Fruit fly (Drosophila melanogaster) whole organism, embryonic: ENCODE data around the gene CG31098.

Experiments
- Asciz ChIP-seq: fragments of 200-800 bp; sonication (Bioruptor generic); optimal IDR thresholded peaks from 2 replicates; lab custom pipeline; 2017; ENCODE audit warnings: missing biosample characterization, mild to moderate bottlenecking, missing genetic modification characterization, missing genetic modification reagents
- Blimp-1 ChIP-seq: fragments of 200-800 bp; sonication (Bioruptor generic); optimal IDR thresholded peaks from 3 replicates; lab custom pipeline; 2018; ENCODE audit warnings: missing biosample characterization, missing genetic modification characterization, mild to moderate bottlenecking, moderate library complexity, missing genetic modification reagents
- Bteb2 ChIP-seq: fragments of 200-800 bp; sonication (Bioruptor generic); optimal IDR thresholded peaks from 2 replicates; lab custom pipeline; 2016; ENCODE audit warnings: missing biosample characterization, missing genetic modification characterization
- CG10366 ChIP-seq: fragments of 200-800 bp; sonication (Bioruptor generic); IDR thresholded peaks from 2 replicates; pipeline ENCODE4 v1.3.6; 2022; ENCODE audit warnings: missing biosample characterization, missing genetic modification characterization
- CG12104 ChIP-seq: fragments of 200-800 bp; sonication (Bioruptor generic); optimal IDR thresholded peaks from 3 replicates; lab custom pipeline; 2016; ENCODE audit warnings: missing biosample characterization, missing genetic modification characterization
- CG14710 ChIP-seq: fragments of 200-800 bp; sonication (Bioruptor generic); optimal IDR thresholded peaks from 3 replicates; lab custom pipeline; 2019; ENCODE audit warnings: missing biosample characterization, mild to moderate bottlenecking, missing genetic modification characterization, moderate library complexity
- CG15514 ChIP-seq: fragments of 200-800 bp; sonication (Bioruptor generic); optimal IDR thresholded peaks from 3 replicates; lab custom pipeline; 2017; ENCODE audit warnings: missing biosample characterization, missing genetic modification characterization, mild to moderate bottlenecking, moderate library complexity, missing genetic modification reagents
- CG1647 ChIP-seq: fragments of 200-800 bp; sonication (Bioruptor generic); optimal IDR thresholded peaks from 3 replicates; lab custom pipeline; 2016; ENCODE audit warnings: missing biosample characterization, missing genetic modification characterization
- CG17361 ChIP-seq: fragments of 200-800 bp; sonication (Bioruptor generic); IDR thresholded peaks from 3 replicates; pipeline ENCODE4 v1.3.6; 2022; ENCODE audit warnings: missing biosample characterization, missing genetic modification characterization
- CG17612 ChIP-seq: fragments of 200-800 bp; sonication (Bioruptor generic); IDR thresholded peaks from 2 replicates; pipeline ENCODE4 v1.3.6; 2022; ENCODE audit warnings: missing biosample characterization, missing genetic modification characterization
- CG17802 ChIP-seq: fragments of 200-800 bp; sonication (Bioruptor generic); optimal IDR thresholded peaks from 2 replicates; lab custom pipeline; 2018; ENCODE audit warnings: missing biosample characterization, mild to moderate bottlenecking, missing genetic modification characterization, moderate library complexity
- CG17829 ChIP-seq: fragments of 200-800 bp; optimal IDR thresholded peaks from 2 replicates; lab custom pipeline; 2019; ENCODE audit warnings: missing biosample characterization, mild to moderate bottlenecking, missing genetic modification characterization, moderate library complexity
- CG1832 ChIP-seq: fragments of 200-800 bp; sonication (Bioruptor generic); optimal IDR thresholded peaks from 2 replicates; lab custom pipeline; 2017; ENCODE audit warnings: missing biosample characterization, mild to moderate bottlenecking, missing genetic modification characterization, inconsistent platforms
- CG2116 ChIP-seq: fragments of 200-800 bp; sonication (Bioruptor generic); optimal IDR thresholded peaks from 3 replicates; lab custom pipeline; 2018; ENCODE audit warnings: missing biosample characterization, mild to moderate bottlenecking, missing genetic modification characterization
- CG2202 ChIP-seq: fragments of 200-800 bp; sonication (Bioruptor generic); optimal IDR thresholded peaks from 2 replicates; lab custom pipeline; 2018; ENCODE audit warnings: missing biosample characterization, mild to moderate bottlenecking, missing genetic modification characterization
- CG31224 ChIP-seq: fragments of 200-800 bp; sonication (Bioruptor generic); IDR thresholded peaks from 2 replicates; pipeline ENCODE4 v1.3.6; 2022; ENCODE audit warnings: missing biosample characterization, missing genetic modification characterization
- CG31441 ChIP-seq: fragments of 200-800 bp; sonication (Bioruptor generic); IDR thresholded peaks from 2 replicates; pipeline ENCODE4 v1.3.6; 2022; ENCODE audit warnings: missing biosample characterization, missing genetic modification characterization
- CG32532 ChIP-seq: fragments of 200-800 bp; sonication (Bioruptor generic); IDR thresholded peaks from 2 replicates; pipeline ENCODE4 v1.3.6; 2022; ENCODE audit warnings: missing biosample characterization, missing genetic modification characterization
- CG4404 ChIP-seq: fragments of 200-800 bp; sonication (Bioruptor generic); IDR thresholded peaks from 2 replicates; pipeline ENCODE4 v1.3.6; 2022; ENCODE audit warnings: missing biosample characterization, missing genetic modification characterization
- CG4617 ChIP-seq: fragments of 200-800 bp; sonication (Bioruptor generic); optimal IDR thresholded peaks from 3 replicates; lab custom pipeline; 2016; ENCODE audit warnings: missing biosample characterization, missing genetic modification characterization, borderline replicate concordance
- CG6854 ChIP-seq: fragments of 200-800 bp; sonication (Bioruptor generic); optimal IDR thresholded peaks from 3 replicates; lab custom pipeline; 2017; ENCODE audit warnings: missing biosample characterization, mild to moderate bottlenecking, missing genetic modification characterization
- CG7987 ChIP-seq: fragments of 200-800 bp; sonication (Bioruptor generic); optimal IDR thresholded peaks from 2 replicates; lab custom pipeline; 2018; ENCODE audit warnings: missing biosample characterization, mild to moderate bottlenecking, missing genetic modification characterization, moderate library complexity
- CrebB ChIP-seq: fragments of 200-800 bp; sonication (Bioruptor generic); optimal IDR thresholded peaks from 3 replicates; lab custom pipeline; 2018; ENCODE audit warnings: missing biosample characterization, mild to moderate bottlenecking, missing genetic modification characterization
- Dek ChIP-seq: fragments of 200-800 bp; sonication (Bioruptor generic); optimal IDR thresholded peaks from 3 replicates; lab custom pipeline; 2019; ENCODE audit warnings: missing biosample characterization, mild to moderate bottlenecking, missing genetic modification characterization, moderate library complexity
- Dp ChIP-seq: fragments of 200-800 bp; sonication (Bioruptor generic); optimal IDR thresholded peaks from 2 replicates; lab custom pipeline; 2018; ENCODE audit warnings: missing biosample characterization, mild to moderate bottlenecking, missing genetic modification characterization, moderate library complexity
- H15 ChIP-seq: fragments of 200-800 bp; sonication (Bioruptor generic); IDR thresholded peaks from 3 replicates; pipeline ENCODE4 v1.3.6; 2022; ENCODE audit warnings: missing biosample characterization, missing genetic modification characterization
- Hr51 ChIP-seq, 2 experiments: fragments of 200-800 bp; sonication (Bioruptor generic); optimal IDR thresholded peaks; 2 replicates in 1 of 2; 3 replicates in 1 of 2; lab custom pipeline; 2016 to 2018; ENCODE audit warnings: missing biosample characterization in 2 of 2, missing genetic modification characterization in 2 of 2, mild to moderate bottlenecking in 1 of 2, moderate library complexity in 1 of 2
- NfI ChIP-seq: fragments of 200-800 bp; sonication (Bioruptor generic); optimal IDR thresholded peaks from 3 replicates; lab custom pipeline; 2018; ENCODE audit warnings: missing biosample characterization, mild to moderate bottlenecking, missing genetic modification characterization, moderate library complexity
- Oli ChIP-seq: fragments of 200-800 bp; sonication (Bioruptor generic); optimal IDR thresholded peaks from 2 replicates; lab custom pipeline; 2018; ENCODE audit warnings: missing biosample characterization, mild to moderate bottlenecking, missing genetic modification characterization, moderate library complexity
- Sin3A ChIP-seq: fragments of >200 bp; optimal IDR thresholded peaks from 2 replicates; lab custom pipeline; 2018
- Vsx1 ChIP-seq: fragments of 200-800 bp; sonication (Bioruptor generic); optimal IDR thresholded peaks from 2 replicates; lab custom pipeline; 2017; ENCODE audit warnings: missing biosample characterization, mild to moderate bottlenecking, missing genetic modification characterization, missing genetic modification reagents
- Xrp1 ChIP-seq: fragments of 200-800 bp; sonication (Bioruptor generic); IDR thresholded peaks from 2 replicates; pipeline ENCODE4 v1.3.6; 2022; ENCODE audit warnings: missing biosample characterization, missing genetic modification characterization
- ase ChIP-seq: fragments of 200-800 bp; sonication (Bioruptor generic); IDR thresholded peaks from 3 replicates; pipeline ENCODE4 v1.3.6; 2022; ENCODE audit warnings: missing biosample characterization, missing genetic modification characterization
- dati ChIP-seq: fragments of 200-800 bp; sonication (Bioruptor generic); IDR thresholded peaks from 2 replicates; pipeline ENCODE4 v1.3.6; 2022; ENCODE audit warnings: missing biosample characterization, missing genetic modification characterization
- dm ChIP-seq: fragments of 200-800 bp; sonication (Bioruptor generic); optimal IDR thresholded peaks from 3 replicates; lab custom pipeline; 2016; ENCODE audit warnings: missing biosample characterization, missing genetic modification characterization
- dpn ChIP-seq, 2 experiments: fragments of 200-800 bp; sonication (Bioruptor generic); optimal IDR thresholded peaks; 3 replicates each; lab custom pipeline; 2016; ENCODE audit warnings: missing biosample characterization in 2 of 2, missing genetic modification characterization in 2 of 2
- ems ChIP-seq: fragments of 200-800 bp; sonication (Bioruptor generic); optimal IDR thresholded peaks from 3 replicates; lab custom pipeline; 2016; ENCODE audit warnings: missing biosample characterization, missing genetic modification characterization
- en ChIP-seq: fragments of 200-800 bp; sonication (Bioruptor generic); optimal IDR thresholded peaks from 2 replicates; lab custom pipeline; 2016; ENCODE audit warnings: missing biosample characterization, missing genetic modification characterization
- esg ChIP-seq: fragments of 200-800 bp; sonication (Bioruptor generic); conservative IDR thresholded peaks from 2 replicates; pipeline ENCODE4 v1.3.6; 2022; ENCODE audit warnings: missing biosample characterization, missing genetic modification characterization
- exex ChIP-seq: fragments of 200-800 bp; sonication (Bioruptor generic); optimal IDR thresholded peaks from 4 replicates; lab custom pipeline; 2018; ENCODE audit warnings: missing biosample characterization, mild to moderate bottlenecking, missing genetic modification characterization, moderate library complexity
- fd102C ChIP-seq: fragments of 200-800 bp; sonication (Bioruptor generic); optimal IDR thresholded peaks from 2 replicates; lab custom pipeline; 2018; ENCODE audit warnings: missing biosample characterization, mild to moderate bottlenecking, missing genetic modification characterization, moderate library complexity
- ftz-f1 ChIP-seq: fragments of 200-800 bp; sonication (Bioruptor generic); optimal IDR thresholded peaks from 2 replicates; lab custom pipeline; 2016; ENCODE audit warnings: missing biosample characterization, missing genetic modification characterization
- gsb-n ChIP-seq: fragments of 200-800 bp; sonication (Bioruptor generic); optimal IDR thresholded peaks from 3 replicates; lab custom pipeline; 2018; ENCODE audit warnings: missing biosample characterization, mild to moderate bottlenecking, missing genetic modification characterization
- klu ChIP-seq: fragments of 200-800 bp; sonication (Bioruptor generic); IDR thresholded peaks from 2 replicates; pipeline ENCODE4 v1.3.6; 2022; ENCODE audit warnings: missing biosample characterization, missing genetic modification characterization
- pan ChIP-seq, 4 experiments: fragments of >200 bp in 3 of 4; fragments of 200-800 bp in 1 of 4; sonication (Bioruptor generic) in 1 of 4; optimal IDR thresholded peaks in 3 of 4; IDR thresholded peaks in 1 of 4; 2 replicates each; pipeline versions ENCODE4 v1.3.6 to Lab custom; 2017 to 2022; ENCODE audit warnings: missing biosample characterization in 2 of 4, missing genetic modification characterization in 2 of 4, mixed read lengths in 1 of 4
- slbo ChIP-seq: fragments of 200-800 bp; sonication (Bioruptor generic); IDR thresholded peaks from 2 replicates; pipeline ENCODE4 v1.3.6; 2022; ENCODE audit warnings: missing biosample characterization, missing genetic modification characterization
- sob ChIP-seq: fragments of 200-800 bp; sonication (Bioruptor generic); IDR thresholded peaks from 2 replicates; pipeline ENCODE4 v1.3.6; 2022; ENCODE audit warnings: missing biosample characterization, missing genetic modification characterization
- ssp ChIP-seq: fragments of 200-800 bp; sonication (Bioruptor generic); IDR thresholded peaks from 2 replicates; pipeline ENCODE4 v1.3.6; 2022; ENCODE audit warnings: missing biosample characterization, missing genetic modification characterization
- vfl ChIP-seq: fragments of 200-800 bp; sonication (Bioruptor generic); optimal IDR thresholded peaks from 2 replicates; lab custom pipeline; 2016; ENCODE audit warnings: missing biosample characterization, missing genetic modification characterization
- zfh1 ChIP-seq: fragments of 200-800 bp; sonication (Bioruptor generic); IDR thresholded peaks from 3 replicates; pipeline ENCODE4 v1.3.6; 2022; ENCODE audit warnings: missing biosample characterization, missing genetic modification characterization

CG31098 gene

DNA sequence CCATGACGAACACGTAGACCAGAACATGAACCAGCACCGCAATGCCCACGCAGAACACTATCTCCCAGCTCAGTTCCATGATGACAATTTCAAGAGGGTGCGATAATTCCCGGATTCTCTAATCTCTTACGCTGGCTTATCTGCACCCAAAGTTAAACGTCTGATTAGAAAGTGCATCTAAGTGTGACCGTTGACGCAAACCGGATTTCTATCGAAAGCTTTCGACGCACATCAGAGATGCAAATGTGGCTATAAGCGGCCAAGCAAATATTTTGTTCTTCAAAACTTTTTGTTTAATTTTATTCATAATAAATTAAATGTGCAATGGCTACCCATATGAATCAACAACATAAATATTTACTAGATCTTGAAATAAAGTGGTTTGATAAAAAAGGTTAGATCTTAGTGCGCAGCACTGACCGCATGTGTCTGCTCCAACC, 30.4 kb downstream of the CG31098 start, which contains the start of the genes Kdsr and CG11858 (continued):
- TF ChIP-seq pan (optimal IDR thresholded peaks at IDR 0.05; lab: Kevin White, UChicago) (no peak), pan (GFP tag; optimal IDR thresholded peaks at IDR 0.05 in 1 of 2, IDR thresholded peaks at IDR 0.05 in 1 of 2) (peak in 1 of 2 experiments; percentile 64), ase (GFP tag; lab: Robert Waterston, UW) (peak; percentile 45; the same call in 1 of the 3 replicates), CG2202 (tag; lab: Kevin White, UChicago) (peak; percentile 7), ems (peak; percentile 19), slbo (GFP tag; lab: Robert Waterston, UW) (peak; percentile 81), Vsx1 (GFP tag; lab: Kevin White, UChicago) (no peak), dpn (GFP tag; optimal IDR thresholded peaks at IDR 0.05; lab: Kevin White, UChicago) (peak; percentile 56 to 57), ssp (peak; percentile 72), CG14710 (tag; lab: Kevin White, UChicago) (peak; percentile 68), CG1647 (GFP tag; lab: Kevin White, UChicago) (peak; percentile 19), dati (GFP tag; lab: Robert Waterston, UW) (no peak), CG17361 (GFP tag; lab: Robert Waterston, UW) (no peak; the same call in 2 of the 3 replicates), Hr51 (GFP tag; optimal IDR thresholded peaks at IDR 0.05; lab: Kevin White, UChicago) (peak in 1 of 2 experiments; percentile 56), NfI (GFP tag; lab: Kevin White, UChicago) (peak; percentile 40), Xrp1 (GFP tag; lab: Robert Waterston, UW) (peak; percentile 76), CG2116 (GFP tag; lab: Kevin White, UChicago) (peak; percentile 63), CG31224 (GFP tag; lab: Robert Waterston, UW) (peak; percentile 42; the same call in 1 of the 2 replicates), CrebB (tag; lab: Kevin White, UChicago) (peak; percentile 44), CG4404 (GFP tag; lab: Robert Waterston, UW) (peak; percentile 47; the same call in 1 of the 2 replicates), CG6854 (no peak), CG17612 (GFP tag; lab: Robert Waterston, UW) (no peak), CG15514 (peak; percentile 69), gsb-n (tag; lab: Kevin White, UChicago) (no peak), ftz-f1 (peak; percentile 25), en (GFP tag; lab: Kevin White, UChicago) (no peak), CG31441 (GFP tag; lab: Robert Waterston, UW) (no peak; the same call in 1 of the 2 replicates), CG10366 (GFP tag; lab: Robert Waterston, UW) (peak; percentile 52), vfl (GFP tag; lab: Kevin White, UChicago) (peak; percentile 3), Bteb2 (peak; percentile 68), Sin3A (lab: Kevin White, UChicago) (peak; percentile 59), CG17802 (tag; lab: Kevin White, UChicago) (peak; percentile 45), zfh1 (GFP tag; lab: Robert Waterston, UW) (peak; percentile 77), Blimp-1 (no peak), dm (GFP tag; lab: Kevin White, UChicago) (peak; percentile 74), fd102C (no peak), Dek (tag; lab: Kevin White, UChicago) (peak; percentile 52), H15 (GFP tag; lab: Robert Waterston, UW) (peak; percentile 74), sob (GFP tag; lab: Robert Waterston, UW) (peak; percentile 72), Asciz (GFP tag; lab: Kevin White, UChicago) (no peak), CG32532 (GFP tag; lab: Robert Waterston, UW) (peak; percentile 68), CG7987 (GFP tag; lab: Kevin White, UChicago) (peak; percentile 48), CG17829 (tag; lab: Kevin White, UChicago) (peak; percentile 56), CG4617 (GFP tag; lab: Kevin White, UChicago) (peak; percentile 30), CG12104 (peak; percentile 32), Oli (peak; percentile 46), esg (GFP tag; lab: Robert Waterston, UW) (peak; percentile 36; the same call in 1 of the 2 replicates), Dp (GFP tag; lab: Kevin White, UChicago) (peak; percentile 11), klu (peak; percentile 38; the same call in 1 of the 2 replicates), exex (tag; lab: Kevin White, UChicago) (peak; percentile 63), CG1832 (no peak)
